Worm (Caenorhabditis elegans) whole organism, L2 larva: Measurements from ENCODE around the gene F58A6.2.
A peak's percentile ranks its signal among the peaks of the same experiment; 100 is the strongest.

Source experiments
- fos-1 ChIP-seq: fragments of 150-350 bp; optimal IDR thresholded peaks from 2 replicates; lab custom pipeline; 2014; ENCODE audit warnings: missing biosample characterization, missing genetic modification characterization
- mbf-1 ChIP-seq: sonication (generic microtip); optimal IDR thresholded peaks from 2 replicates; lab custom pipeline; 2017; ENCODE audit warnings: missing biosample characterization, missing genetic modification characterization
- mdl-1 ChIP-seq, 2 experiments: fragments of 150-350 bp in 1 of 2; sonication (generic microtip) in 1 of 2; optimal IDR thresholded peaks; 2 replicates each; lab custom pipeline; 2017; ENCODE audit warnings: missing biosample characterization in 2 of 2, missing genetic modification characterization in 2 of 2
- nhr-23 ChIP-seq: fragments of 150-350 bp; optimal IDR thresholded peaks from 2 replicates; lab custom pipeline; 2014; ENCODE audit warnings: missing biosample characterization, missing genetic modification reagents, missing genetic modification characterization
- ztf-4 ChIP-seq: fragments of 150-350 bp; optimal IDR thresholded peaks from 2 replicates; lab custom pipeline; 2014; ENCODE audit warnings: missing biosample characterization, missing genetic modification characterization

DNA sequence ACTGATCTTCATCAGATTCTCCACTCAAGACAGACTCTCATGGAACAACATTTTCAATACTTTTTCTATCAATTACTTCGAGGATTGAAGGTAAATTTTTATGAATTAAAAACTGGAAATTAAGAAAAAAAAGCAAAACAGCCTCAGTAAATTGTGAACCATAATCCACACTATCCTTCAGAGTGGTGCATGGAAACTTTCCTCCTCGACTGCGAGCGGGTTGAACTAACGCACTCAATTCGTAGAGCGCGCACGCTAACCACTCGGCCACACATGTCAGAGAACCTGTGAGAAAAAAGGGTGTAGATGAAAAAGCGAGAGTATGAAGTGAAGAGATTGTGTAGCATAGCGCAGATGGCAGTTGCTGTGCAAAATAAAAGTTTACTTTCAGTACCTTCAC, 31.5 kb upstream of the F58A6.2 start:
- TF ChIP-seq nhr-23 (tag; lab: Kevin White, UChicago) (no peak), fos-1 (tag; lab: Kevin White, UChicago) (peak; percentile 79), ztf-4 (tag; lab: Kevin White, UChicago) (peak; percentile 36), mdl-1 (tag; optimal IDR thresholded peaks at IDR 0.05; lab: Kevin White, UChicago) (peak in 1 of 2 experiments; percentile 4), mbf-1 (tag; lab: Kevin White, UChicago) (no peak)
